Worm (Caenorhabditis elegans) whole organism, L2 larva: ENCODE data around the gene Y49A3A.3.

Source experiments
- C34F6.9 ChIP-seq: fragments of 150-350 bp; optimal IDR thresholded peaks from 2 replicates; lab custom pipeline; 2014; ENCODE audit warnings: missing biosample characterization, missing genetic modification characterization
- F13H6.1 ChIP-seq: sonication (generic microtip); optimal IDR thresholded peaks from 2 replicates; lab custom pipeline; 2016; ENCODE audit warnings: missing genetic modification characterization, missing compliant biosample characterization
- Y55F3AM.14 ChIP-seq: fragments of 200-800 bp; sonication (Bioruptor generic); optimal IDR thresholded peaks from 2 replicates; lab custom pipeline; 2018; ENCODE audit warnings: mild to moderate bottlenecking, missing genetic modification characterization, missing compliant biosample characterization
- ZK546.5 ChIP-seq: sonication (generic microtip); optimal IDR thresholded peaks from 2 replicates; lab custom pipeline; 2017; ENCODE audit warnings: missing biosample characterization, missing genetic modification characterization
- alr-1 ChIP-seq: fragments of 150-350 bp; optimal IDR thresholded peaks from 2 replicates; lab custom pipeline; 2014; ENCODE audit warnings: missing biosample characterization, missing genetic modification characterization
- ama-1 ChIP-seq: fragments of 150-350 bp; optimal IDR thresholded peaks from 2 replicates; lab custom pipeline; 2018; ENCODE audit warnings: inconsistent platforms
- blmp-1 ChIP-seq: sonication (generic microtip); optimal IDR thresholded peaks from 2 replicates; lab custom pipeline; 2017; ENCODE audit warnings: missing genetic modification characterization, mild to moderate bottlenecking, missing compliant biosample characterization, antibody characterized with exemption, moderate library complexity; ENCODE audit not compliant: insufficient read depth
- ceh-16 ChIP-seq: fragments of 150-350 bp; optimal IDR thresholded peaks from 2 replicates; lab custom pipeline; 2014; ENCODE audit warnings: missing biosample characterization, missing genetic modification characterization
- ceh-82 ChIP-seq: fragments of 150-350 bp; optimal IDR thresholded peaks from 2 replicates; lab custom pipeline; 2014; ENCODE audit warnings: missing biosample characterization, missing genetic modification characterization
- crh-2 ChIP-seq: sonication (generic microtip); optimal IDR thresholded peaks from 2 replicates; lab custom pipeline; 2017; ENCODE audit warnings: missing biosample characterization, missing genetic modification characterization
- egl-27 ChIP-seq: sonication (generic microtip); optimal IDR thresholded peaks from 3 replicates; lab custom pipeline; 2017; ENCODE audit warnings: missing biosample characterization, missing genetic modification reagents, missing genetic modification characterization
- elt-1 ChIP-seq: fragments of 150-350 bp; optimal IDR thresholded peaks from 2 replicates; lab custom pipeline; 2014; ENCODE audit warnings: missing biosample characterization, missing genetic modification characterization
- elt-3 ChIP-seq: sonication (generic microtip); optimal IDR thresholded peaks from 2 replicates; lab custom pipeline; 2017; ENCODE audit warnings: missing biosample characterization, missing genetic modification characterization
- fos-1 ChIP-seq: fragments of 150-350 bp; optimal IDR thresholded peaks from 2 replicates; lab custom pipeline; 2014; ENCODE audit warnings: missing biosample characterization, missing genetic modification characterization
- gmeb-1 ChIP-seq: fragments of 150-350 bp; optimal IDR thresholded peaks from 2 replicates; lab custom pipeline; 2014; ENCODE audit warnings: missing biosample characterization, missing genetic modification characterization
- lin-11 ChIP-seq: fragments of 150-350 bp; sonication (generic microtip); optimal IDR thresholded peaks from 2 replicates; lab custom pipeline; 2014; ENCODE audit warnings: missing biosample characterization, missing genetic modification characterization, inconsistent platforms, mixed read lengths
- lin-13 ChIP-seq: fragments of 150-350 bp; optimal IDR thresholded peaks from 2 replicates; lab custom pipeline; 2014; ENCODE audit warnings: missing biosample characterization, missing genetic modification reagents, missing genetic modification characterization
- lin-39 ChIP-seq: fragments of 150-350 bp; optimal IDR thresholded peaks from 2 replicates; lab custom pipeline; 2014; ENCODE audit warnings: missing biosample characterization, missing genetic modification reagents, missing genetic modification characterization
- lsy-2 ChIP-seq, 2 experiments: fragments of 150-350 bp in 1 of 2; sonication (generic microtip) in 1 of 2; optimal IDR thresholded peaks; 2 replicates each; lab custom pipeline; 2014 to 2017; ENCODE audit warnings: missing biosample characterization in 2 of 2, missing genetic modification characterization in 2 of 2
- mab-5 ChIP-seq: fragments of 150-350 bp; optimal IDR thresholded peaks from 2 replicates; lab custom pipeline; 2014; ENCODE audit warnings: missing biosample characterization, missing genetic modification characterization
- mbf-1 ChIP-seq: sonication (generic microtip); optimal IDR thresholded peaks from 2 replicates; lab custom pipeline; 2017; ENCODE audit warnings: missing biosample characterization, missing genetic modification characterization
- mdl-1 ChIP-seq, 2 experiments: fragments of 150-350 bp in 1 of 2; sonication (generic microtip) in 1 of 2; optimal IDR thresholded peaks; 2 replicates each; lab custom pipeline; 2017; ENCODE audit warnings: missing biosample characterization in 2 of 2, missing genetic modification characterization in 2 of 2
- nhr-10 ChIP-seq: sonication (generic microtip); optimal IDR thresholded peaks from 2 replicates; lab custom pipeline; 2017; ENCODE audit warnings: missing biosample characterization, missing genetic modification characterization
- nhr-11 ChIP-seq: fragments of 150-350 bp; optimal IDR thresholded peaks from 2 replicates; lab custom pipeline; 2014; ENCODE audit warnings: missing biosample characterization, missing genetic modification characterization
- nhr-12 ChIP-seq: fragments of 150-350 bp; optimal IDR thresholded peaks from 2 replicates; lab custom pipeline; 2014; ENCODE audit warnings: missing biosample characterization, missing genetic modification characterization
- nhr-129 ChIP-seq: fragments of 150-350 bp; optimal IDR thresholded peaks from 2 replicates; lab custom pipeline; 2014; ENCODE audit warnings: missing biosample characterization, missing genetic modification characterization
- nhr-21 ChIP-seq: fragments of 150-350 bp; optimal IDR thresholded peaks from 2 replicates; lab custom pipeline; 2014; ENCODE audit warnings: missing biosample characterization, missing genetic modification characterization
- nhr-23 ChIP-seq: fragments of 150-350 bp; optimal IDR thresholded peaks from 2 replicates; lab custom pipeline; 2014; ENCODE audit warnings: missing biosample characterization, missing genetic modification reagents, missing genetic modification characterization
- nhr-237 ChIP-seq: fragments of 150-350 bp; optimal IDR thresholded peaks from 2 replicates; lab custom pipeline; 2014; ENCODE audit warnings: missing biosample characterization, missing genetic modification characterization
- nhr-25 ChIP-seq: fragments of 150-350 bp; sonication (generic microtip); optimal IDR thresholded peaks from 3 replicates; lab custom pipeline; 2014; ENCODE audit warnings: missing biosample characterization, missing genetic modification characterization
- nhr-77 ChIP-seq: fragments of 150-350 bp; optimal IDR thresholded peaks from 2 replicates; lab custom pipeline; 2014; ENCODE audit warnings: missing biosample characterization, missing genetic modification characterization
- peb-1 ChIP-seq: fragments of 150-350 bp; optimal IDR thresholded peaks from 2 replicates; lab custom pipeline; 2014; ENCODE audit warnings: missing biosample characterization, missing genetic modification characterization
- sem-4 ChIP-seq: fragments of 150-350 bp; optimal IDR thresholded peaks from 2 replicates; lab custom pipeline; 2014; ENCODE audit warnings: missing biosample characterization, missing genetic modification reagents, missing genetic modification characterization
- skn-1 ChIP-seq: sonication (generic microtip); optimal IDR thresholded peaks from 2 replicates; lab custom pipeline; 2017; ENCODE audit warnings: missing biosample characterization, missing genetic modification characterization
- sma-3 ChIP-seq: sonication (generic microtip); optimal IDR thresholded peaks from 2 replicates; lab custom pipeline; 2016; ENCODE audit warnings: missing genetic modification reagents, missing genetic modification characterization, missing compliant biosample characterization
- sma-9 ChIP-seq, 2 experiments: fragments of 150-350 bp in 1 of 2; sonication (generic microtip) in 1 of 2; optimal IDR thresholded peaks; 2 replicates each; lab custom pipeline; 2014 to 2016; ENCODE audit warnings: missing genetic modification characterization in 2 of 2, mild to moderate bottlenecking in 1 of 2, missing biosample characterization in 1 of 2, missing compliant biosample characterization in 1 of 2, missing genetic modification reagents in 1 of 2, moderate library complexity in 1 of 2
- snpc-4 ChIP-seq: fragments of 150-350 bp; optimal IDR thresholded peaks from 2 replicates; lab custom pipeline; 2014; ENCODE audit warnings: missing biosample characterization, missing genetic modification characterization
- unc-39 ChIP-seq: fragments of 150-350 bp; optimal IDR thresholded peaks from 2 replicates; lab custom pipeline; 2014; ENCODE audit warnings: missing biosample characterization, missing genetic modification characterization
- unc-55 ChIP-seq: fragments of 150-350 bp; sonication (generic microtip); optimal IDR thresholded peaks from 3 replicates; lab custom pipeline; 2014; ENCODE audit warnings: missing biosample characterization, missing genetic modification reagents, missing genetic modification characterization
- zag-1 ChIP-seq: fragments of 150-350 bp; optimal IDR thresholded peaks from 2 replicates; lab custom pipeline; 2014; ENCODE audit warnings: missing biosample characterization, missing genetic modification characterization
- ztf-1 ChIP-seq: fragments of 200-800 bp; sonication (Bioruptor generic); conservative IDR thresholded peaks from 2 replicates; pipeline ENCODE4 v1.3.6; 2022; ENCODE audit warnings: missing genetic modification characterization, missing compliant biosample characterization
- ztf-11 ChIP-seq: sonication (generic microtip); optimal IDR thresholded peaks from 2 replicates; lab custom pipeline; 2017; ENCODE audit warnings: missing biosample characterization, missing genetic modification characterization
- ztf-4 ChIP-seq: fragments of 150-350 bp; optimal IDR thresholded peaks from 2 replicates; lab custom pipeline; 2014; ENCODE audit warnings: missing biosample characterization, missing genetic modification characterization

Gene Y49A3A.3

DNA sequence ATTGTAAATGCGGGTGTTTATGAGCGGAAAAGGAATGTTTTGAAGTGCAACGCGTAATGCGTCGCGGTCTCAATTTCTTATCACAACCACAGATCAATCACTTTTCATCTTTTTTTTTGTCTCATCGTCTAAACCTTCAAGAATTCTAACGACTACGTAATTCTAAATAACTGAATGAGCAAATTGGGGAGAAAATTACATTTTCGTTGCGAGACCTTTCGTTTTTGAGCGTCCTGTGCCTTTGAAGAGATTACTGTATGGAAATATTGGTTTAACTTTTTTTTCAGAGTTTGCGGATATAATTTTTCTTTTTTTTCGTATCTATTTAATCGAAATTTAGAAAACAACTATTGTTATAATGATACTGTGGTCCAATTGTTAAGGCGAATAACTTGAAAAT, 3.7 kb upstream of the Y49A3A.3 start:
- TF ChIP-seq nhr-237 (no peak), lin-13 (GFP tag; lab: Kevin White, UChicago) (peak; percentile 11)
- TF ChIP-seq, all 48 proteins: peak for 1

DNA sequence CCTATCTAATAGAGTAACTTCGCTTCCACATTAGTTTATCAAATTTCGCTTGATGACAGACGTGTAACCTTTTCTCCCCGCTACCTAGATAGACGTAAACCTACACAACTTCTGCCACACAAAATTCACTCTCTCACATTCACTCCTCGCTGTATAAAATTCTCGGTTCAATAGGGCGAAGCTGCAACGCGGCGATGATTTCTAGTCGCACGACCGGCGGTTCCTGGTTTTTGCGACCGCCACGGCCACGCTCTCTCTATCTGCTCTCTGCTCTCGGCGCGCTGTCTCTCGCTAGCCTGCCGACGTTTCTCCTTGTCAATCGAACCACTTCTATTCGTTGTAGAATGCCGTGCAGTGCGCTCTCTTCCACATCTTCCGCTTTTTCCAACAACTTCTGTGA, 3.3 kb upstream of the Y49A3A.3 start:
- TF ChIP-seq elt-1 (tag; lab: Kevin White, UChicago): no peak
- peak; percentile 87 for TF ChIP-seq snpc-4
- no peak for TF ChIP-seq lin-39 (tag; lab: Kevin White, UChicago)
- peak; percentile 58 for TF ChIP-seq lin-13 (GFP tag; lab: Kevin White, UChicago)
- TF ChIP-seq unc-55 (GFP tag; lab: Kevin White, UChicago): peak; percentile 80
- TF ChIP-seq ceh-82 (tag; lab: Kevin White, UChicago): no peak
- peak in 1 of 2 experiments; percentile 40 for TF ChIP-seq mdl-1 (tag; optimal IDR thresholded peaks at IDR 0.05; lab: Kevin White, UChicago)
- no peak for TF ChIP-seq mbf-1 (tag; lab: Kevin White, UChicago)
- TF ChIP-seq mab-5: peak; percentile 50
- peak; percentile 72 for TF ChIP-seq sma-3 (GFP tag; lab: Kevin White, UChicago)
- TF ChIP-seq alr-1 (tag; lab: Kevin White, UChicago): no peak
- no peak for TF ChIP-seq nhr-10
- peak; percentile 58 for TF ChIP-seq nhr-25 (tag; lab: Kevin White, UChicago)
- TF ChIP-seq sem-4: peak; percentile 37
- TF ChIP-seq crh-2 (tag; lab: Kevin White, UChicago): peak; percentile 93
- peak; percentile 16 for TF ChIP-seq Y55F3AM.14 (GFP tag; lab: Kevin White, UChicago)
- TF ChIP-seq C34F6.9 (tag; lab: Kevin White, UChicago): peak; percentile 90
- TF ChIP-seq ztf-1 (GFP tag; lab: Robert Waterston, UW): no peak
- TF ChIP-seq zag-1 (tag; lab: Kevin White, UChicago): peak; percentile 87
- peak; percentile 1 to 76 for TF ChIP-seq lsy-2 (tag; optimal IDR thresholded peaks at IDR 0.05; lab: Kevin White, UChicago)
- peak; percentile 61 for TF ChIP-seq gmeb-1 (tag; lab: Kevin White, UChicago)
- peak; percentile 59 for TF ChIP-seq lin-11 (tag; lab: Kevin White, UChicago)
- no peak for TF ChIP-seq skn-1 (tag; lab: Kevin White, UChicago)
- no peak for TF ChIP-seq nhr-77 (tag; lab: Kevin White, UChicago)
- peak; percentile 49 for TF ChIP-seq nhr-11 (tag; lab: Kevin White, UChicago)
- peak; percentile 54 for TF ChIP-seq blmp-1 (tag; lab: Kevin White, UChicago)
- TF ChIP-seq sma-9 (GFP tag; optimal IDR thresholded peaks at IDR 0.05; lab: Kevin White, UChicago): peak; percentile 49
- TF ChIP-seq sma-9 (tag; optimal IDR thresholded peaks at IDR 0.05; lab: Kevin White, UChicago): no peak
- no peak for TF ChIP-seq nhr-23 (tag; lab: Kevin White, UChicago)
- TF ChIP-seq ZK546.5 (tag; lab: Kevin White, UChicago): no peak
- TF ChIP-seq ceh-16 (tag; lab: Kevin White, UChicago): no peak
- TF ChIP-seq ztf-4 (tag; lab: Kevin White, UChicago): no peak
- TF ChIP-seq ztf-11 (tag; lab: Kevin White, UChicago): no peak
- no peak for TF ChIP-seq peb-1 (tag; lab: Kevin White, UChicago)
- no peak for TF ChIP-seq nhr-12 (tag; lab: Kevin White, UChicago)
- TF ChIP-seq unc-39 (tag; lab: Kevin White, UChicago): peak; percentile 12
- TF ChIP-seq F13H6.1 (tag; lab: Kevin White, UChicago): peak; percentile 79
- TF ChIP-seq egl-27 (tag; lab: Kevin White, UChicago): peak; percentile 40
- TF ChIP-seq nhr-21 (tag; lab: Kevin White, UChicago): peak; percentile 59
- TF ChIP-seq fos-1 (tag; lab: Kevin White, UChicago): peak; percentile 91
- peak; percentile 4 for TF ChIP-seq ama-1
- TF ChIP-seq nhr-129 (tag; lab: Kevin White, UChicago): peak; percentile 88
- no peak for TF ChIP-seq elt-3 (tag; lab: Kevin White, UChicago)
